Worm (Caenorhabditis elegans): Measurements from ENCODE around the gene fbxb-31.

The fbxb-31 gene

DNA sequence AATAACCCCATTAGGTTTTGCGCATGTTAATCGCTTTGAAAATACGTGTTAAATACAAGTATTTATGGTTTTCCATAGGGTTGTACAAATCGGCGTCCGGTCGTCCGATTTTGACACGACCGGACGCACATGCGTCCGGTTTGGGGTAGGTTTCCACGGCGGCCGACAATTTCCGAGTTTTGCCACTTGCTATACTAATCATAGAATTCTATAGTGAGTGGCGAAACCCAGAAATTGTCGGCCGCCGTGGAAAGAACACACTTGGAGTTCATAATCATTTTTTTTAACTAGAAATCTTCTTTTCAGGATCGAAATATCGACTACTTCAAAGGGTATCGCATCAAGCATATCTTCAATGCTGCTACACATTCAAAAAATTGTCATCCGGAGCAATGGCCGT is 4.4 kb downstream of the fbxb-31 start:
- TF ChIP-seq snpc-4 (tag; optimal IDR thresholded peaks at IDR 0.05) (no peak), nhr-2 (tag; optimal IDR thresholded peaks at IDR 0.05) (no peak), ceh-83 (GFP tag; optimal IDR thresholded peaks at IDR 0.05) (no peak), ham-2 (GFP tag; optimal IDR thresholded peaks at IDR 0.05) (no peak), sptf-1 (tag; optimal IDR thresholded peaks at IDR 0.05) (no peak), ceh-39 (tag; optimal IDR thresholded peaks at IDR 0.05) (no peak), pha-4 (tag; optimal IDR thresholded peaks at IDR 0.05) (no peak), lin-13 (tag; optimal IDR thresholded peaks at IDR 0.05) (no peak)

DNA sequence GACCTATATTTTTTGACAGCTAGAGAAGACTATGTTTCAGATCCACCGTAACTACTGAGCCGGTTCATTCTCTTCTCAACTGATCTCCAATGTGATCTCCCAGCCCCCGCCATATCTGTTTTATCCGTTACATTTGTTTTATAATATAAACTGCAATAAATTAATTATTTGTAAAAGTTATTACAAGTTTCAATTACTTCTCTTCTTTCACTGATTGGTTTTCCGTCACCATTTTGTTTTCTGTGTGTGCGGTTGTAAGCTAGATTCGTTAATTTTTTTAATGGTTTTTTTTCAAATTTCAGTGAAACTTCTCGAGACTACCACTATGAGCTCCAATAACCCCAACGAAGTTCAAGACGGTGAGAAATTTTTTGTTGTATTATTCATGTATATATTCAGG is 8.3 kb downstream of the fbxb-31 start, which contains the start of gene M151.2:
Gene M151.2 (plus strand): TSS at position 301 of the 400 bp plus-strand sequence.
- TF ChIP-seq lsy-2 (tag; optimal IDR thresholded peaks at IDR 0.05) (no peak), hlh-1 (tag; optimal IDR thresholded peaks at IDR 0.05) (no peak), nhr-2 (tag; optimal IDR thresholded peaks at IDR 0.05) (no peak), ztf-11 (tag; optimal IDR thresholded peaks at IDR 0.05) (no peak), mls-2 (tag; optimal IDR thresholded peaks at IDR 0.05) (no peak), mab-5 (tag; optimal IDR thresholded peaks at IDR 0.05) (no peak), nhr-12 (tag; optimal IDR thresholded peaks at IDR 0.05) (no peak), unc-62 (GFP tag; optimal IDR thresholded peaks at IDR 0.05) (no peak), flh-1 (GFP tag; optimal IDR thresholded peaks at IDR 0.05) (no peak), ces-1 (GFP tag; optimal IDR thresholded peaks at IDR 0.05) (no peak), unc-120 (tag; optimal IDR thresholded peaks at IDR 0.05; ENCODE audit: poor library complexity, severe bottlenecking) (no peak), elt-3 (tag; optimal IDR thresholded peaks at IDR 0.05) (no peak), sptf-1 (tag; optimal IDR thresholded peaks at IDR 0.05) (no peak), nhr-28 (tag; optimal IDR thresholded peaks at IDR 0.05) (no peak)

DNA sequence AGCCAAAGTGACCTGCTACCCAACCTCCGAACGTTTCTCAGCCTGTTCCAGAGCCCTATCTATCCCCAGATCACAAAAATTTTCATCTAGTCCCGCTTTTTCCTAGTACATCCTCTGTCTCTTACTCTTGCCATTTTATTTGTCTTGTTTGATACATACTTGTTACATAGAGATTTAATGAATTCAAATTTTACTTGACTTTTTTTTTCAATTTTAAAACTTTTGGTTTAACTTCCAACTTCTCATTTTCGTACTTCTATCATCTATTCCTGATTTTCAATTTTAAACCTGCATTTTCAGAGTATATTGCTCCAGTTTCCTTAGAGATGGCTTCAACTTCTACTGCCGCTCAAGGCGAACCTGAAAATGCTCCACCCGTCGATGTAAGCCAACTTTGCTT is 12.3 kb downstream of the fbxb-31 start, which contains the start of gene M151.3:
Gene M151.3 (plus strand): TSS at position 301 of the 400 bp plus-strand sequence.
- no peak for TF ChIP-seq ceh-39 (tag; optimal IDR thresholded peaks at IDR 0.05)
- no peak for TF ChIP-seq mls-2 (tag; optimal IDR thresholded peaks at IDR 0.05)
- TF ChIP-seq ceh-83 (GFP tag; optimal IDR thresholded peaks at IDR 0.05) = no peak
- TF ChIP-seq unc-39 (tag; optimal IDR thresholded peaks at IDR 0.05) = no peak
- no peak for TF ChIP-seq flh-1 (GFP tag; optimal IDR thresholded peaks at IDR 0.05)
- TF ChIP-seq tbx-8 (GFP tag; optimal IDR thresholded peaks at IDR 0.05) = no peak
- no peak for TF ChIP-seq elt-1 (tag; optimal IDR thresholded peaks at IDR 0.05; ENCODE audit: borderline replicate concordance, insufficient read depth)
- TF ChIP-seq lin-32 (GFP tag; optimal IDR thresholded peaks at IDR 0.05) = no peak

DNA sequence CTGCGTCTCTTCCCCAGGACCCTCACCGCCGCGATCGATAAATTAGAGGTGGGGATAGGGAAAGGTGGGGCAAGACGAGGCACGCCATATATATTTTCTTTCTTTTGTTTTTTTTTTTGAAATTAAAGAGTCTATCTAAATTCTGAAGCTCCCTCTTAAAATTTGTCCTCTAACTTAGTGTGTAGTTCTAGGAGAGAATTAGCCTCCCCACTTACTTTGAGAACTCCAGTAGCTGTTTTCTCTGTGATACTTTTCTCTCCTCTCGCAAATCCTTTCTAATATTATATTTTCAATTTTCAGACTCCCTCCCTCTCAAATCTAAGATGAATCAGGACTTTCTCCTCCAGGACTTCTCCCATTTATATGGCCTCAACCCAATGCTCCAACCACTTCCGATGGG is 17.1 kb downstream of the fbxb-31 start, which contains the start of gene M151.7:
Gene M151.7 (plus strand): TSS at position 301 of the 400 bp plus-strand sequence.
- TF ChIP-seq zip-8 (tag; optimal IDR thresholded peaks at IDR 0.05) (no peak), ceh-83 (GFP tag; optimal IDR thresholded peaks at IDR 0.05) (no peak), tbx-8 (GFP tag; optimal IDR thresholded peaks at IDR 0.05) (no peak), bed-3 (GFP tag; optimal IDR thresholded peaks at IDR 0.05) (no peak), lin-13 (tag; optimal IDR thresholded peaks at IDR 0.05) (no peak), unc-62 (GFP tag; optimal IDR thresholded peaks at IDR 0.05) (no peak), elt-1 (tag; optimal IDR thresholded peaks at IDR 0.05; ENCODE audit: borderline replicate concordance, insufficient read depth) (no peak), nhr-28 (tag; optimal IDR thresholded peaks at IDR 0.05) (no peak), pha-4 (tag; optimal IDR thresholded peaks at IDR 0.05) (no peak), elt-3 (tag; optimal IDR thresholded peaks at IDR 0.05) (no peak), ztf-11 (tag; optimal IDR thresholded peaks at IDR 0.05) (no peak), snpc-4 (tag; optimal IDR thresholded peaks at IDR 0.05) (no peak), nhr-2 (tag; optimal IDR thresholded peaks at IDR 0.05) (no peak), mls-2 (tag; optimal IDR thresholded peaks at IDR 0.05) (no peak), flh-1 (GFP tag; optimal IDR thresholded peaks at IDR 0.05) (no peak)

DNA sequence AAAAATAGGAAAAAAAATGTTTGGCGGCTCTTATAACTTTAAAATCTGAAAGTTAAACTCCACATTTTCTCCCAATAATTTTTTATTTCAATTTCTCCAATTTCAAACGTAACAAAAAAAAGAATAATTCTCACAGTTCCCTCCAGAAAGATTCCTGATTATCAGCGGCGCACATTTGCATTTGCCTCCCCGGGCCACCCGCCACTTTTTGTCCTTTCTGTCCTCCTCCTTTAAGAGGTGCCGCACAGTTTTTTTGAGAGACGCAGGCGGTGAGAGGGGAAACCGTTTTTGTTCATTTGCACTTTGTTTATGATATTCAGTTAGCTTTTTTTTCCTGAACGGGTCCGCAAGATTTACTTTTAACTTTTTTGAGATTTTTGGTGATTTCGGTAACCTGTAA is 18.3 kb downstream of the fbxb-31 start:
- TF ChIP-seq ces-1 (GFP tag; optimal IDR thresholded peaks at IDR 0.05) = no peak
- TF ChIP-seq mep-1 (tag; optimal IDR thresholded peaks at IDR 0.05) = peak; percentile 17

DNA sequence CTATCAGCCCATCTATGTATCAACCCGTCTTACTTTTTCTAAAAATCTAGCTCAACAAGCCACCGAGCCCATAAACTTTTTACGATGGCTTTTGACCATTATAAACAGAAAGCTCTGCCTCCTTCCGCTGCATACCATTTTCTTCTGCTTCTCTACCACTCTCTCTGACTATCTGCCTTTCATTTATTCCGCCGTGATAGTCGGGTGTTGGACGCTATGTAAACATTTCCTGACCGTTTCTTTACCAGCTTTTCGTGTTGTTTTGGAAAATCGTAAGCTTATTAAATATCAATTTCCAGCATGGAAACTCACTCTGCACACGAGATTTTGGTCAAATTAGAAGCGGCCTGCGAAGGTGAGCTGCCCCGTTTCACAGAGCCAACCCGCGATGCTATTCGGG is 21.6 kb downstream of the fbxb-31 start, which contains the start of gene F40E12.1:
Gene F40E12.1 (plus strand): TSS at position 301 of the 400 bp plus-strand sequence.
- TF ChIP-seq hlh-1 (tag; optimal IDR thresholded peaks at IDR 0.05) (no peak), nhr-237 (tag; optimal IDR thresholded peaks at IDR 0.05) (no peak)
